Worm (Caenorhabditis elegans): ENCODE measurements around the gene F26A1.7.

F26A1.7 gene

DNA sequence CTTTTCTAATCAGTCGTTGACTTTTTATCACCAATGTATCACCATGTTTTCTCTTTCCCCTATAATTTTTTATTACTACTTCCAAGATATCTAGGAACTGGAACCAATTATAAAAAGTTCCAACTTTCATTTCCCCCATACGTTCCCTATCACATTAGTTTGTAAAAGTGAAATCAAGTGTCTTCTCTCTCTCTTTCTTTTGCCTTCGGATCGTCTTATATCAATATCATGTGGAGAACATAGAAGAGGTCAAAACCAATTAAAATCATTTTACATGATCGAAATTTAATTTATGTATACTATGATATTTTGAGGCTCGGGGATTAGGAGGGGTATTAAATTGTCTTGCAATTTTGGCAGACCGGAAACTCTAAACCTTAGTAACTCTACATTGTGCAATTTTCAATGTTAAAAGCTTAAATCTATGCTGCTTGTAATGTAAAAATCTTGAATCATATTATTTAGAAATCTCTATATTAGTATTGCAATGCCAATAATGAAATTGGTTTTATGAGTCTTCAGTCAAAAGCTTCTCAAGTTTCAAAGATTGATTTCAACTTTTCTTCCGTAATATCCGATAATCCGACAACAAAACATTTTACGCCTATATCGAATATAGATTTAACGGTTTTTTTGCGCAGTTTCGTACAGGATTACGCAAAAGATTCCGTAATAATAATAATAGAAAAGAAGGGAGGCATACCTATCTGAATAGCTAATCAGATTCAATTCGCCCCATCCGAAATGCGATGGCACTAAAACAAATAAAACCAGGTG is 51.7 kb downstream of the F26A1.7 start:
- TF ChIP-seq ceh-6 (GFP tag; optimal IDR thresholded peaks at IDR 0.05) = no peak
- no peak for TF ChIP-seq K02D7.2 (tag; optimal IDR thresholded peaks at IDR 0.05)
- no peak for TF ChIP-seq lim-6 (tag; optimal IDR thresholded peaks at IDR 0.05)
- no peak for TF ChIP-seq ceh-9 (tag; optimal IDR thresholded peaks at IDR 0.05)
- no peak for TF ChIP-seq pag-3 (tag; optimal IDR thresholded peaks at IDR 0.05; ENCODE audit: borderline replicate concordance)
- TF ChIP-seq elt-4 (tag; optimal IDR thresholded peaks at IDR 0.05) = no peak
- TF ChIP-seq che-1 (tag; optimal IDR thresholded peaks at IDR 0.05) = no peak

DNA sequence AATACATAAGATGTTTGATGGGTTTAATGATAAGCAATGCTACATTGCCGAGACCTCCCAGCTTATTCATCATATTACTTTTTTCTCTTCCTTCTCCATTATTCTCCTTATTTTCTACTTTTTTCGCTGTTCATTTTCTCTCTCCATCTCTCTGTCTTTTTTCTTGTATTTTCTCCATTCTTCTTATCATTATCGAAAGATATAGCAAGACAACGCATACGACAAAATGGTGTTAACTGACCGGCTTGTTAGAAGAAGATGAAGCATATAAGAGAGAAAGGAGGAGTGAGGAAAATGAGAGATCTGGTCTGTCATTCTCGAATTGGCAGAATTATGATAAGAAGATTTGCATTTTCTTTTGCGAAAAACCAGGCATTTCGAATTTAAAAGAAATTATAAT is 52.9 kb downstream of the F26A1.7 start:
- TF ChIP-seq ceh-45 (GFP tag; IDR thresholded peaks at IDR 0.05) (no peak), pros-1 (tag; optimal IDR thresholded peaks at IDR 0.05) (no peak), che-1 (tag; optimal IDR thresholded peaks at IDR 0.05) (no peak), pha-4 (tag; optimal IDR thresholded peaks at IDR 0.05) (no peak), ceh-14 (tag; optimal IDR thresholded peaks at IDR 0.05) (no peak), fkh-6 (tag; optimal IDR thresholded peaks at IDR 0.05) (no peak), zip-5 (tag; optimal IDR thresholded peaks at IDR 0.05) (no peak), nhr-11 (tag; optimal IDR thresholded peaks at IDR 0.05) (no peak), syd-9 (tag; optimal IDR thresholded peaks at IDR 0.05) (no peak), nhr-232 (tag; optimal IDR thresholded peaks at IDR 0.05) (no peak), sox-2 (GFP tag; IDR thresholded peaks at IDR 0.05) (no peak), unc-3 (GFP tag; conservative IDR thresholded peaks at IDR 0.05) (no peak), unc-3 (tag; optimal IDR thresholded peaks at IDR 0.05) (no peak), pqm-1 (tag; optimal IDR thresholded peaks at IDR 0.05) (no peak), lin-11 (tag; optimal IDR thresholded peaks at IDR 0.05) (no peak), ceh-30 (tag; optimal IDR thresholded peaks at IDR 0.05) (no peak), rnt-1 (tag; optimal IDR thresholded peaks at IDR 0.05) (no peak)
